Fruit fly (Drosophila melanogaster): Measurements from ENCODE around the gene Wwox.

Wwox gene

DNA sequence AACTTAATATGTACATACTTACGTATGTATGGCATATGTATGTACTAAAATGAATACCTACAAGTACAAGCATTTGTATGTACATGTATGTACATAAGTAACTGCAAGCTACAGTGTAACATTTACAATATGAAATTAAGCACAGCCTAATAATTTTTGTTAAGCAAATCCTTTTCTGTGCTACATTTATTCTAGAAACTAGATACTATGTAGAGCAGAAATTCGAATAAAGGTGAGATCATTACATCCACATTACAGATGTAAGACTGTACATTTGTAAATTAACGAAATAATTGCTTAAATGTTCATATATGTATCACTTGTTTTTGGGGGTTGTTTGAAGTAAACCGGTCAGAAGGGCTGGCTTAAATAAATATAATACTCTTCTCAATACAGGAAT lies 12.1 kb downstream of the Wwox start:
- TF ChIP-seq fd96Ca (GFP tag; IDR thresholded peaks at IDR 0.05) (no peak), CG8159 (tag; optimal IDR thresholded peaks at IDR 0.05) (peak; percentile 1), CG15710 (tag; optimal IDR thresholded peaks at IDR 0.05) (peak; percentile 34), CG17806 (tag; optimal IDR thresholded peaks at IDR 0.05) (peak; percentile 8)

DNA sequence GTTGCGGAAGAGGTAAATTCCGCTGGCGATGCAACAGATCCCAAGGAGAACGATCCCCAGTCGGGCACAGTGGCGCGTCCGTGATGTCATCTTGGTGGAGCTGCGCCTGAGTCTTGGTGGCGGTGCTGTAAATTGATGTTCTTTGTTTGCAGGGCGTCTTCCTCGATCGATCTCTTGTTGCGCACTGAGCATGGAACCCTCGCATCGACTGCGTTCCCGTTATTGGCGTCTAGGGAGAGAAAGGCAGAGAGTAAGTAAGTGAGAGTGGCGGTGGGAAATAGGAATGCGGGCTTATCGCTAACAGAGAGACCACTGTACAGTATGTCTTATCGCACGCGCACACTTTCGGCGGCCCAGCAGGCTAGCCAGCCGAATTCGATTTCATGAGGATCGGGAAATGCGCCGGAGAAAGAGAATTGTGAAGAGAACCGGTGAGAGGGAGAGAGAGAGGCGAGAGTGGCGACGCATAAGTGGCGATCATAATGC lies 12.7 kb downstream of the Wwox start:
- TF ChIP-seq CG4496 (GFP tag; IDR thresholded peaks at IDR 0.05), result peak; percentile 64; the same call in 1 of the 3 replicates
- TF ChIP-seq gl (tag; optimal IDR thresholded peaks at IDR 0.05), result no peak
- TF ChIP-seq Ets98B (GFP tag; IDR thresholded peaks at IDR 0.05), result peak; percentile 9; the same call in 1 of the 2 replicates
- TF ChIP-seq CG32121 (GFP tag; IDR thresholded peaks at IDR 0.05), result peak; percentile 15; the same call in 1 of the 2 replicates
- TF ChIP-seq fd96Ca (GFP tag; IDR thresholded peaks at IDR 0.05), result 0 out of 3 replicates have a peak, but pooled peaks have one; percentile 5
- peak; percentile 26 for TF ChIP-seq EcR (GFP tag; optimal IDR thresholded peaks at IDR 0.05)
- TF ChIP-seq CG9948 (tag; optimal IDR thresholded peaks at IDR 0.05), result no peak

DNA sequence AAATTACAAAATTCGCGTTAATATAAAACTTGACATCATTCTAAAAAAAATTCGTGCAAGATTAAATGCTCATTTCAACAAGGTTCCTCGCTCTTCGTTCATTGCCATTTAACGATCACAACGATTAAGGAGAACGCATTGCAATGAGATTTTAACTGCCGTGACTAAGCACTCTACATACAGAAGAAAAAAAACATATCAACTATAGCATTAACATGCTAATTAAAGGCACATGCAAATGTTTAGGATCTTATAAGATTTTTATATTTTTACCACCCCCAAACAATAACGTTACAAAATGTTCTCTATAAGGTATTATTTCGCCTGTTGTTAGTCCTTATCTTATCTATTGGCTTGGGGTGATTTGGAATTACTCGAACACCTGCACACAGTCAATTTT lies 13.4 kb downstream of the Wwox start:
- TF ChIP-seq CG17806 (tag; optimal IDR thresholded peaks at IDR 0.05) (no peak), CG34367 (tag; optimal IDR thresholded peaks at IDR 0.05) (no peak), CG10348 (GFP tag; IDR thresholded peaks at IDR 0.05) (no peak), gl (tag; optimal IDR thresholded peaks at IDR 0.05) (no peak), CG32121 (GFP tag; IDR thresholded peaks at IDR 0.05) (no peak), CG12605 (GFP tag; IDR thresholded peaks at IDR 0.05) (no peak), CG15710 (tag; optimal IDR thresholded peaks at IDR 0.05) (no peak), D1 (tag; optimal IDR thresholded peaks at IDR 0.05) (no peak), CG8159 (tag; optimal IDR thresholded peaks at IDR 0.05) (no peak), rn (GFP tag; IDR thresholded peaks at IDR 0.05) (no peak)

dm6 chr2L:7989868-7990267 lies 14.2 kb downstream of the Wwox start:
- no peak for TF ChIP-seq CG8159 (tag; optimal IDR thresholded peaks at IDR 0.05)
- TF ChIP-seq CG8301 (tag; optimal IDR thresholded peaks at IDR 0.05), result no peak
- no peak for TF ChIP-seq CG9948 (tag; optimal IDR thresholded peaks at IDR 0.05)
- TF ChIP-seq Pif1B (GFP tag; optimal IDR thresholded peaks at IDR 0.05), result no peak
- no peak for TF ChIP-seq gl (tag; optimal IDR thresholded peaks at IDR 0.05)
- no peak for TF ChIP-seq Snoo (tag; optimal IDR thresholded peaks at IDR 0.05)
- no peak for TF ChIP-seq fd96Ca (GFP tag; IDR thresholded peaks at IDR 0.05)
- TF ChIP-seq Pif1A (GFP tag; optimal IDR thresholded peaks at IDR 0.05), result no peak
- TF ChIP-seq CG34367 (tag; optimal IDR thresholded peaks at IDR 0.05), result no peak
- no peak for TF ChIP-seq Ets98B (GFP tag; IDR thresholded peaks at IDR 0.05)
- TF ChIP-seq CG10348 (GFP tag; IDR thresholded peaks at IDR 0.05), result no peak
- no peak for TF ChIP-seq CG15710 (tag; optimal IDR thresholded peaks at IDR 0.05)
- TF ChIP-seq CG12605 (GFP tag; IDR thresholded peaks at IDR 0.05), result no peak
- TF ChIP-seq CG4496 (GFP tag; IDR thresholded peaks at IDR 0.05), result no peak
- no peak for TF ChIP-seq CG32121 (GFP tag; IDR thresholded peaks at IDR 0.05)
- no peak for TF ChIP-seq CG13204 (GFP tag; optimal IDR thresholded peaks at IDR 0.05)
- TF ChIP-seq rn (GFP tag; IDR thresholded peaks at IDR 0.05), result no peak
- TF ChIP-seq EcR (GFP tag; optimal IDR thresholded peaks at IDR 0.05), result no peak
- TF ChIP-seq CG14655 (GFP tag; optimal IDR thresholded peaks at IDR 0.05), result no peak
- TF ChIP-seq D1 (tag; optimal IDR thresholded peaks at IDR 0.05), result no peak

DNA sequence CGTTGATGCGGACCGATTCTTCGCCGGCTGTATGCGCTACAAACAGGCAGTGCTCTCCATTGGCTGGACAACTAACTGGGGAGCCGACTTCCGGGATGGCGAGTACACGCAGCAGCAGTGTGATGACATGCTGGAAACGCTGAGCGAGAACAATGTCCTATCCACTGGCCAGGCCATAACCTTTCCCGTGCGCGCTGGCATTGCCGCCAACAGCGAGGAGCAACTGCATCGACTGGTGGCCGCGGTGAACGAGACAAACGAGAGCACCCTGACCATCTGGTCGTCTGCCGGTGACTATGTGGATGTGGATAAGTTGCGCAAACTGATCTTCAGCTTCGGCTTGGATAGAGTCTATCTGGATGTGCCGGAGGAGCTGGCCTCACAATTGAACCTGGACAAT lies 17.9 kb downstream of the Wwox start:
- TF ChIP-seq CG10348 (GFP tag; IDR thresholded peaks at IDR 0.05) (no peak), fd96Ca (GFP tag; IDR thresholded peaks at IDR 0.05) (no peak), CG34367 (tag; optimal IDR thresholded peaks at IDR 0.05) (no peak), CG8159 (tag; optimal IDR thresholded peaks at IDR 0.05) (no peak), EcR (GFP tag; optimal IDR thresholded peaks at IDR 0.05) (no peak), CG13204 (GFP tag; optimal IDR thresholded peaks at IDR 0.05) (no peak), D1 (tag; optimal IDR thresholded peaks at IDR 0.05) (no peak), rn (GFP tag; IDR thresholded peaks at IDR 0.05) (no peak), CG12605 (GFP tag; IDR thresholded peaks at IDR 0.05) (no peak), CG17806 (tag; optimal IDR thresholded peaks at IDR 0.05) (no peak), Pif1B (GFP tag; optimal IDR thresholded peaks at IDR 0.05) (no peak), CG14655 (GFP tag; optimal IDR thresholded peaks at IDR 0.05) (no peak), CG9948 (tag; optimal IDR thresholded peaks at IDR 0.05) (no peak), CG4496 (GFP tag; IDR thresholded peaks at IDR 0.05) (no peak), CG32121 (GFP tag; IDR thresholded peaks at IDR 0.05) (no peak), CG8301 (tag; optimal IDR thresholded peaks at IDR 0.05) (no peak), Pif1A (GFP tag; optimal IDR thresholded peaks at IDR 0.05) (no peak), Ets98B (GFP tag; IDR thresholded peaks at IDR 0.05) (no peak), Snoo (tag; optimal IDR thresholded peaks at IDR 0.05) (no peak), gl (tag; optimal IDR thresholded peaks at IDR 0.05) (no peak)

DNA sequence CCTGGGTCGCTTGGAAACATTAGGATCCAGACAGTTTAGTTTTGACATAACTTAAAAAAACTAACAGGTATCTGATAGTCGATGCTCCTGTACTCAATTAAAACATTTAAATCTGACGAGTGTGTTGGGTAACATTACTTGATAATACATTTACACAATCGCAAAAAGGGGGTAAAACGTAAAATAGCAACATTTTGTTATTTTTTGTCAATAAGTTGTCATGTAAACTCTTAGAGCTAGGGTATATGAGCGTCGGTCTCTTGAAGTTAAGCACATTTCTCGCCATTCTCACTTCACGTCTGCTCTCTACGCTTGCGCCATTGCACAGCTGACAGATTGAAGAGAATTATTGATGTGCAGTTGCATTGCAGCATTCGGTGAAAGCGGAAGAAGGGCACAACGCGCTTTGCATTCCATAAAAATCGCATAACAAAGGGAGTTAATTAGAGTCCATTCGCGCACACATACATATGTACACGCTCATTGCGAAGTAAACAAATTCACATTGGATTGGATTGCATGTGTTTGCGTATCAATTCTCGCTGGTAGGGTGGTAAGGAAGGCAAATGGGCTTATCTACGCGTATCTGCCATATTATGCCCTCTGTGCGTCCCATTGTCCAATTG lies 19.1 kb downstream of the Wwox start:
- TF ChIP-seq gl (tag; optimal IDR thresholded peaks at IDR 0.05), result no peak
- peak; percentile 67 for TF ChIP-seq CG14655 (GFP tag; optimal IDR thresholded peaks at IDR 0.05)
- peak; percentile 62 for TF ChIP-seq CG8159 (tag; optimal IDR thresholded peaks at IDR 0.05)
- TF ChIP-seq CG12605 (GFP tag; IDR thresholded peaks at IDR 0.05), result 0 out of 2 replicates have a peak, but pooled peaks have one; percentile 35
- TF ChIP-seq rn (GFP tag; IDR thresholded peaks at IDR 0.05), result 0 out of 2 replicates have a peak, but pooled peaks have one; percentile 24
- TF ChIP-seq Pif1A (GFP tag; optimal IDR thresholded peaks at IDR 0.05), result peak; percentile 68
- peak; percentile 58; the same call in 1 of the 3 replicates for TF ChIP-seq fd96Ca (GFP tag; IDR thresholded peaks at IDR 0.05)
- TF ChIP-seq CG13204 (GFP tag; optimal IDR thresholded peaks at IDR 0.05), result peak; percentile 4
- TF ChIP-seq CG8301 (tag; optimal IDR thresholded peaks at IDR 0.05), result peak; percentile 57
- TF ChIP-seq D1 (tag; optimal IDR thresholded peaks at IDR 0.05), result no peak
- TF ChIP-seq EcR (GFP tag; optimal IDR thresholded peaks at IDR 0.05), result peak; percentile 55
- peak; percentile 30 for TF ChIP-seq CG15710 (tag; optimal IDR thresholded peaks at IDR 0.05)
- TF ChIP-seq CG9948 (tag; optimal IDR thresholded peaks at IDR 0.05), result peak; percentile 35
- peak; percentile 55 for TF ChIP-seq Snoo (tag; optimal IDR thresholded peaks at IDR 0.05)
- TF ChIP-seq Ets98B (GFP tag; IDR thresholded peaks at IDR 0.05), result peak; percentile 29; the same call in 1 of the 2 replicates
- TF ChIP-seq CG32121 (GFP tag; IDR thresholded peaks at IDR 0.05), result peak; percentile 56; the same call in 1 of the 2 replicates
- TF ChIP-seq CG10348 (GFP tag; IDR thresholded peaks at IDR 0.05), result no peak
- TF ChIP-seq Pif1B (GFP tag; optimal IDR thresholded peaks at IDR 0.05), result peak; percentile 66
- TF ChIP-seq CG34367 (tag; optimal IDR thresholded peaks at IDR 0.05), result no peak
- TF ChIP-seq CG4496 (GFP tag; IDR thresholded peaks at IDR 0.05), result peak; percentile 78; the same call in 2 of the 3 replicates
- TF ChIP-seq CG17806 (tag; optimal IDR thresholded peaks at IDR 0.05), result peak; percentile 30
